Worm (Caenorhabditis elegans): ENCODE measurements around the gene R13A1.10.

Gene R13A1.10

DNA sequence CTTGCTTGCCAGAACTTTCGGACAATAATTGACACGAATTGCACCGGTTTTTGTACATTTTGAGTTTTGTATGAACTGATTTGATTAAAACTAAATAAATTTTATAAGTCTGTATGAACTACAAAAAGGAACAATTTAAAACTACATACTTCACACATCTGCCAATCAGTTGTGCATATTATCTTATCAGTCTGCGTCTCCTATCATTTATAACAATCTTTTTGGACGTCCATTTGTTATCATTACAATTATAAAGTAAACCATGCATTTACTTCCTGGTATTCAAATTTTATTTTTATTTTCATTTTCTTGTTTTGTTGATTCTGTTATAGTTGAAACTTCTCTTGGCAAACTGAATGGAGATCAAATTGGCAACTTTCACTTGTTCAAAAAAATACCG lies 46.7 kb downstream of the R13A1.10 start, which contains the start of gene cest-10 (continued):
- TF ChIP-seq Y75B8A.6 (GFP tag; IDR thresholded peaks at IDR 0.05) (0 out of 2 replicates have a peak, but pooled peaks have one; percentile 22), ces-1 (GFP tag; optimal IDR thresholded peaks at IDR 0.05) (no peak), nhr-77 (tag; optimal IDR thresholded peaks at IDR 0.05) (peak; percentile 69), nhr-102 (tag; optimal IDR thresholded peaks at IDR 0.05) (peak; percentile 49), spr-3 (GFP tag; optimal IDR thresholded peaks at IDR 0.05) (no peak), nhr-41 (GFP tag; IDR thresholded peaks at IDR 0.05) (no peak), zfp-2 (tag; optimal IDR thresholded peaks at IDR 0.05) (no peak), mxl-2 (GFP tag; conservative IDR thresholded peaks at IDR 0.05) (no peak), hlh-11 (tag; optimal IDR thresholded peaks at IDR 0.05) (peak; percentile 68), set-16 (GFP tag; IDR thresholded peaks at IDR 0.05) (no peak), hmg-1.1 (GFP tag; IDR thresholded peaks at IDR 0.05) (no peak), php-3 (GFP tag; IDR thresholded peaks at IDR 0.05) (no peak), zfp-3 (GFP tag; conservative IDR thresholded peaks at IDR 0.05) (no peak), F44E2.7 (GFP tag; IDR thresholded peaks at IDR 0.05) (no peak), egl-27 (tag; optimal IDR thresholded peaks at IDR 0.05) (no peak), lim-7 (GFP tag; IDR thresholded peaks at IDR 0.05) (no peak), ztf-7 (tag; optimal IDR thresholded peaks at IDR 0.05) (no peak), dmd-6 (GFP tag; IDR thresholded peaks at IDR 0.05) (peak; percentile 96), jun-1 (tag; optimal IDR thresholded peaks at IDR 0.05) (no peak), F26F4.8 (GFP tag; conservative IDR thresholded peaks at IDR 0.05) (no peak), pha-4 (GFP tag; IDR thresholded peaks at IDR 0.05) (peak; percentile 32; the same call in 1 of the 2 replicates), pha-4 (tag; optimal IDR thresholded peaks at IDR 0.05) (no peak), ama-1 (optimal IDR thresholded peaks at IDR 0.05) (no peak), ceh-20 (GFP tag; IDR thresholded peaks at IDR 0.05) (no peak), lin-39 (tag; optimal IDR thresholded peaks at IDR 0.05) (no peak), hlh-30 (tag; optimal IDR thresholded peaks at IDR 0.05; ENCODE audit: insufficient read depth) (no peak), lin-1 (GFP tag; IDR thresholded peaks at IDR 0.05) (no peak; the same call in 1 of the 2 replicates), nhr-28 (tag; optimal IDR thresholded peaks at IDR 0.05) (peak; percentile 99), lin-15B (tag; optimal IDR thresholded peaks at IDR 0.05) (no peak), snpc-4 (tag; optimal IDR thresholded peaks at IDR 0.05) (no peak), mxl-3 (GFP tag; optimal IDR thresholded peaks at IDR 0.05) (no peak), ztf-11 (tag; optimal IDR thresholded peaks at IDR 0.05) (no peak), cey-2 (tag; optimal IDR thresholded peaks at IDR 0.05; ENCODE audit: borderline replicate concordance, insufficient read depth) (no peak), T26A8.4 (GFP tag; IDR thresholded peaks at IDR 0.05) (no peak), nhr-6 (tag; optimal IDR thresholded peaks at IDR 0.05) (no peak), sdz-12 (GFP tag; optimal IDR thresholded peaks at IDR 0.05) (no peak), ceh-62 (tag; optimal IDR thresholded peaks at IDR 0.05) (no peak), gei-8 (GFP tag; optimal IDR thresholded peaks at IDR 0.05) (peak; percentile 2), pqm-1 (tag; optimal IDR thresholded peaks at IDR 0.05) (peak; percentile 78), arid-1 (GFP tag; conservative IDR thresholded peaks at IDR 0.05) (no peak), zag-1 (tag; optimal IDR thresholded peaks at IDR 0.05) (no peak), madf-5 (GFP tag; IDR thresholded peaks at IDR 0.05) (no peak), rbr-2 (tag; optimal IDR thresholded peaks at IDR 0.05) (no peak), F37D6.2 (tag; optimal IDR thresholded peaks at IDR 0.05) (no peak), nhr-11 (tag; optimal IDR thresholded peaks at IDR 0.05) (no peak), lsy-2 (tag; optimal IDR thresholded peaks at IDR 0.05) (no peak), zip-2 (tag; optimal IDR thresholded peaks at IDR 0.05) (no peak), snpc-1.2 (GFP tag; IDR thresholded peaks at IDR 0.05) (no peak), F10B5.3 (tag; optimal IDR thresholded peaks at IDR 0.05) (no peak), tag-97 (GFP tag; IDR thresholded peaks at IDR 0.05) (no peak), ceh-44 (GFP tag; IDR thresholded peaks at IDR 0.05) (no peak)
